Worm (Caenorhabditis elegans) whole organism, late embryonic: ENCODE results near the gene F49C12.4.

ENCODE experiments used
- K09A11.1 ChIP-seq: sonication (generic microtip); optimal IDR thresholded peaks from 2 replicates; lab custom pipeline; 2017; ENCODE audit warnings: antibody characterized with exemption, mild to moderate bottlenecking, missing genetic modification characterization, missing compliant biosample characterization; ENCODE audit not compliant: insufficient read depth
- ama-1 ChIP-seq: fragments of 150-350 bp; optimal IDR thresholded peaks from 2 replicates; lab custom pipeline; 2014
- ceh-6 ChIP-seq: fragments of 200-800 bp; sonication (Bioruptor generic); optimal IDR thresholded peaks from 2 replicates; lab custom pipeline; 2018; ENCODE audit warnings: mild to moderate bottlenecking, missing genetic modification characterization, missing compliant biosample characterization
- elt-2 ChIP-seq: sonication (generic microtip); optimal IDR thresholded peaks from 2 replicates; lab custom pipeline; 2016; ENCODE audit warnings: missing genetic modification reagents, missing genetic modification characterization, missing compliant biosample characterization
- fkh-10 ChIP-seq: fragments of 150-350 bp; optimal IDR thresholded peaks from 2 replicates; lab custom pipeline; 2014; ENCODE audit warnings: missing biosample characterization, missing genetic modification reagents, missing genetic modification characterization
- hlh-6 ChIP-seq: sonication (generic microtip); optimal IDR thresholded peaks from 2 replicates; lab custom pipeline; 2016; ENCODE audit warnings: missing genotype, missing genetic modification characterization, missing compliant biosample characterization
- nhr-11 ChIP-seq: fragments of 150-350 bp; optimal IDR thresholded peaks from 2 replicates; lab custom pipeline; 2014; ENCODE audit warnings: missing biosample characterization, missing genetic modification characterization
- npax-4 ChIP-seq: sonication (generic microtip); optimal IDR thresholded peaks from 2 replicates; lab custom pipeline; 2016; ENCODE audit warnings: missing genetic modification characterization, missing compliant biosample characterization
- pha-4 ChIP-seq: fragments of 150-350 bp; optimal IDR thresholded peaks from 2 replicates; lab custom pipeline; 2018; ENCODE audit warnings: missing biosample characterization, missing genetic modification reagents, missing genetic modification characterization
- sox-2 ChIP-seq: fragments of 200-800 bp; sonication (Bioruptor generic); IDR thresholded peaks from 2 replicates; pipeline ENCODE4 v1.3.6; 2022; ENCODE audit warnings: missing genetic modification reagents, missing genetic modification characterization, missing compliant biosample characterization
- sox-4 ChIP-seq: sonication (generic microtip); optimal IDR thresholded peaks from 2 replicates; lab custom pipeline; 2017; ENCODE audit warnings: mild to moderate bottlenecking, missing genetic modification characterization, inconsistent platforms, missing compliant biosample characterization
- unc-86 ChIP-seq: sonication (generic microtip); optimal IDR thresholded peaks from 2 replicates; lab custom pipeline; 2016; ENCODE audit warnings: missing genetic modification characterization, missing compliant biosample characterization
- zip-5 ChIP-seq: sonication (generic microtip); optimal IDR thresholded peaks from 2 replicates; lab custom pipeline; 2016; ENCODE audit warnings: missing genetic modification characterization, missing compliant biosample characterization

DNA sequence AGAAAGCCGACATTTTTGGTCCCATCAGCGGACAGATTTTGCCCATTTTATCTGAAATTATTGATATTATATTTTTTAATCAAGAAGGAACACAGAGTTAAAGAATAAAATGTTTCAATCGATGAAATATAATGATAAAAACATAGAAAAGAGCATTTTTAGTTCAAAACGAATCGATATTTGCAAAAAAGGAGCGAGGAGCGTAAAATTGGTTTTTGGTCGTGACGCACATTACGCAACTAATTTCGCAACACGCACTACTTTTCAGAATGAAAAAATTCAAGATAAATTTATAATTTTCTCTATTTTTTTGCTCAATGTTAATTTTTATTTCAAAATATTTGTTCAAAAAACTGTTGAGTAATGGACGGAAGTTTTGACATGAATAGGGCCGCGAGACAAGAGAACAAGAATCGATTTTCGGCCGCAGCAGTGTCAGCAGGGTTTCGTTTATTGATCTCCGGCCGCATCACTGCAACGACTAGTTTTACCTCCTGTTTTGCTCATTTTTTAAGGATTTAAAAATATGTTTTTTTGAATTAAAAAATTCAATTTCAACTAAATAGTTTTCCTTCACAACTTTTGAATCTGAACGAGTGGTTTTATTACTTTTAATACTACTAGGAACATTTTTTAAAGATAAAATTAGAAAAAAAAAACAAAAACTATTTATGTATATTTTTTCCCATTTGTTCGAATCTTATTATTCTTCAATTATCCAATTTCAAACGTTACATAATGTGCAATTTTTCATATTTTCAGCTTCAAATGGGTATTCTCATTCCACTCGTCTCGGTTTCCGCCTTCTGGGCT is 17.4 kb upstream of the F49C12.4 start, which contains the start of the genes F49C12.12 and vha-17:
- no peak for TF ChIP-seq fkh-10 (GFP tag; lab: Kevin White, UChicago)
- no peak for TF ChIP-seq sox-4 (tag; lab: Kevin White, UChicago)
- TF ChIP-seq ceh-6 (GFP tag; lab: Kevin White, UChicago): no peak
- TF ChIP-seq K09A11.1: no peak
- TF ChIP-seq sox-2 (GFP tag; lab: Robert Waterston, UW): no peak
- TF ChIP-seq hlh-6: no peak
- TF ChIP-seq nhr-11 (tag; lab: Kevin White, UChicago): no peak
- no peak for TF ChIP-seq elt-2 (tag; lab: Kevin White, UChicago)
- no peak for TF ChIP-seq ama-1 (lab: Kevin White, UChicago)
- no peak for TF ChIP-seq npax-4 (tag; lab: Kevin White, UChicago)
- TF ChIP-seq pha-4 (tag; lab: Kevin White, UChicago): no peak
- TF ChIP-seq zip-5 (tag; lab: Kevin White, UChicago): no peak
- no peak for TF ChIP-seq unc-86
